Fruit fly (Drosophila melanogaster): ENCODE measurements around the gene CG17726.

CG17726 gene

DNA sequence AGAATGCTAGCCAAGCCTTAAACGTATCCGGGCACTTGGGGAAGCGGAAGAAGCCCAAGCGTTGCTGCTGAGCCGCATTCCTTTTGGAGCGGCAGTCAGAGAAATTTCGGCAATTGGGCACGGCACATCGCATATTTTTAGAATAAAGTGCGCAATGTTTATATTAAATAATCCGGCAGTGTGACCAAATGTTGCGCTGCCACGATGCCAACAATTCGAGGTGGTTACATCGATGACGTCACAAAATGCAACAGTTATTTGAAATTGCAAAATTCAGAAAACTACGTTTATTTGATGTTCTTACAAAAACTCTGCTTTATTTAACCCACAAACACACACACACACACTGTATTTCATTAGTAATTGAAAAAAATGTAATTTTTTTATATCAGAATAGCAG is 6.7 kb upstream of the CG17726 start, which contains the start of gene CG6689 (continued):
- peak; percentile 1 for TF ChIP-seq CG12769 (tag; optimal IDR thresholded peaks at IDR 0.05)
- TF ChIP-seq CTCF (GFP tag; optimal IDR thresholded peaks at IDR 0.05), result peak; percentile 12
- TF ChIP-seq CG1603 (tag; optimal IDR thresholded peaks at IDR 0.05), result peak; percentile 51
- no peak for TF ChIP-seq cas (GFP tag; IDR thresholded peaks at IDR 0.05)
- TF ChIP-seq CrebB (tag; optimal IDR thresholded peaks at IDR 0.05), result peak; percentile 8
- peak; percentile 3 for TF ChIP-seq D19A (tag; optimal IDR thresholded peaks at IDR 0.05)
- TF ChIP-seq peb (GFP tag; IDR thresholded peaks at IDR 0.05), result no peak
- TF ChIP-seq Med (GFP tag), result peak; percentile 88
- TF ChIP-seq aop (GFP tag; IDR thresholded peaks at IDR 0.05), result no peak
- no peak for TF ChIP-seq CG8944 (GFP tag; optimal IDR thresholded peaks at IDR 0.05)
- TF ChIP-seq nom (GFP tag; optimal IDR thresholded peaks at IDR 0.05), result peak; percentile 3
- no peak for TF ChIP-seq CG15696 (tag; optimal IDR thresholded peaks at IDR 0.05)
- no peak for TF ChIP-seq Nf-YA (GFP tag; IDR thresholded peaks at IDR 0.05)
- TF ChIP-seq CG10959 (GFP tag; IDR thresholded peaks at IDR 0.05), result no peak
- peak; percentile 41; the same call in 1 of the 3 replicates for TF ChIP-seq CG34422 (GFP tag; IDR thresholded peaks at IDR 0.05)
- TF ChIP-seq Ravus (GFP tag; IDR thresholded peaks at IDR 0.05), result no peak
- no peak for TF ChIP-seq CG6683 (GFP tag; optimal IDR thresholded peaks at IDR 0.05)
- peak; percentile 28 for TF ChIP-seq phol (tag; optimal IDR thresholded peaks at IDR 0.05)
- TF ChIP-seq jumu (GFP tag; optimal IDR thresholded peaks at IDR 0.05), result peak; percentile 23
- TF ChIP-seq CG8388 (GFP tag; optimal IDR thresholded peaks at IDR 0.05), result peak; percentile 24
- no peak for TF ChIP-seq ATbp (GFP tag; optimal IDR thresholded peaks at IDR 0.05)
- TF ChIP-seq CG34376 (GFP tag; optimal IDR thresholded peaks at IDR 0.05), result peak; percentile 49
- TF ChIP-seq MESR4 (GFP tag; optimal IDR thresholded peaks at IDR 0.05), result peak; percentile 87
- peak; percentile 22 for TF ChIP-seq CG13424 (tag; optimal IDR thresholded peaks at IDR 0.05)
- TF ChIP-seq Fer2 (tag; optimal IDR thresholded peaks at IDR 0.05), result no peak
- TF ChIP-seq E2f2 (GFP tag; IDR thresholded peaks at IDR 0.05), result peak; percentile 77
- TF ChIP-seq CG3407 (GFP tag; optimal IDR thresholded peaks at IDR 0.05), result no peak
- 0 out of 2 replicates have a peak, but pooled peaks have one; percentile 28 for TF ChIP-seq inv (GFP tag; IDR thresholded peaks at IDR 0.05; ENCODE audit: partially characterized antibody)
- TF ChIP-seq hb (GFP tag; IDR thresholded peaks at IDR 0.05; ENCODE audit: partially characterized antibody), result no peak
- TF ChIP-seq CG2712 (tag; optimal IDR thresholded peaks at IDR 0.05), result peak; percentile 5
- no peak for TF ChIP-seq Sry-β (GFP tag; optimal IDR thresholded peaks at IDR 0.05)
- TF ChIP-seq HmgD (GFP tag; optimal IDR thresholded peaks at IDR 0.05), result no peak
- no peak for TF ChIP-seq tio (GFP tag; optimal IDR thresholded peaks at IDR 0.05)
- TF ChIP-seq Mad (GFP tag; optimal IDR thresholded peaks at IDR 0.05), result no peak
- no peak for TF ChIP-seq Xrp1 (GFP tag; IDR thresholded peaks at IDR 0.05)
- TF ChIP-seq ssp (GFP tag; IDR thresholded peaks at IDR 0.05), result peak; percentile 79
- TF ChIP-seq ash1 (GFP tag; optimal IDR thresholded peaks at IDR 0.05), result no peak
- no peak for TF ChIP-seq CG15011 (GFP tag; optimal IDR thresholded peaks at IDR 0.05)
- no peak for TF ChIP-seq CG10565 (GFP tag; optimal IDR thresholded peaks at IDR 0.05)
- no peak for TF ChIP-seq CG15269 (tag; optimal IDR thresholded peaks at IDR 0.05)
- TF ChIP-seq Nf-YC (tag; optimal IDR thresholded peaks at IDR 0.05), result peak; percentile 5
- TF ChIP-seq schlank (tag; optimal IDR thresholded peaks at IDR 0.05), result no peak
- no peak for TF ChIP-seq CG17385 (GFP tag; optimal IDR thresholded peaks at IDR 0.05)
- peak; percentile 37 for TF ChIP-seq Ets97D (GFP tag; optimal IDR thresholded peaks at IDR 0.05)
- no peak for TF ChIP-seq dimm (GFP tag; IDR thresholded peaks at IDR 0.05)
- TF ChIP-seq slbo (GFP tag; IDR thresholded peaks at IDR 0.05), result no peak; the same call in 1 of the 2 replicates
- no peak for TF ChIP-seq CG4424 (GFP tag; optimal IDR thresholded peaks at IDR 0.05)

Measured in whole organism, embryonic.